Worm (Caenorhabditis elegans) whole organism, L4/young adult: ENCODE measurements around the gene ZK354.9.

Experiments used
- W03F9.2 ChIP-seq: fragments of 150-350 bp; optimal IDR thresholded peaks from 2 replicates; lab custom pipeline; 2014; ENCODE audit warnings: missing biosample characterization, missing genetic modification characterization
- him-1 ChIP-seq: sonication (generic microtip); optimal IDR thresholded peaks from 2 replicates; lab custom pipeline; 2016; ENCODE audit warnings: missing genotype, missing genetic modification reagents, missing genetic modification characterization, missing compliant biosample characterization

- TF ChIP-seq him-1 (tag; lab: Kevin White, UChicago) (no peak), W03F9.2 (tag; lab: Kevin White, UChicago) (no peak)
Measured at ce11 chrIV:5339255-5339654, 31.3 kb upstream of the ZK354.9 start, which contains the start of gene Y4C6B.2.
